Worm (Caenorhabditis elegans): Measurements from ENCODE around the gene K03A1.4.

Gene K03A1.4

DNA sequence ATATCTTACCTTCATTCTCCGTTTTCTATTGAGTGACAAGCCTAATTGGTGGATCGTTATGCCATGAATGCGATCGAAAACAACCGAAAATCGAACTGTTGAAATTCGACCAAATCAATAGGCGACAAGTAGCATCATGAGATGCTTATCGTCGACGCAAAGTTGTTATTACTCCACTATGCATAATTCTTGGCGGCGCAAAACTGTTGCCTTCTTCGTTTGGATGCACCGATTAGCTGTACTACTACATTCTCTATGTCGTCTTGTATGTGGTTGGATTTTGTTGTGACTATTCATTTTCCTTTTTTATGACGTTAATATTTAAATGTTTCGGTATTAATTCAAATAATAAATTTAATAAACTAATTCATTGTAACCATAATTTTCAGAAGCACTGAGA is 26.6 kb downstream of the K03A1.4 start, which contains the start of gene F46H5.11:
TSS of gene F46H5.11 (minus strand) at position 101 of the 400 bp plus-strand sequence.
- TF ChIP-seq tbx-8 (GFP tag; optimal IDR thresholded peaks at IDR 0.05) (no peak), zip-8 (tag; optimal IDR thresholded peaks at IDR 0.05) (no peak), blmp-1 (tag; optimal IDR thresholded peaks at IDR 0.05) (no peak), sem-2 (GFP tag; optimal IDR thresholded peaks at IDR 0.05) (no peak), ceh-43 (GFP tag; optimal IDR thresholded peaks at IDR 0.05) (no peak), drap-1 (GFP tag; optimal IDR thresholded peaks at IDR 0.05) (no peak), elt-1 (tag; optimal IDR thresholded peaks at IDR 0.05; ENCODE audit: borderline replicate concordance, insufficient read depth) (no peak), nhr-28 (tag; optimal IDR thresholded peaks at IDR 0.05) (no peak), bed-3 (GFP tag; optimal IDR thresholded peaks at IDR 0.05) (no peak), nhr-237 (tag; optimal IDR thresholded peaks at IDR 0.05) (no peak), lsy-2 (tag; optimal IDR thresholded peaks at IDR 0.05) (no peak), ztf-11 (tag; optimal IDR thresholded peaks at IDR 0.05) (no peak), M03D4.4 (tag; optimal IDR thresholded peaks at IDR 0.05) (no peak), cnd-1 (tag; optimal IDR thresholded peaks at IDR 0.05) (no peak)

DNA sequence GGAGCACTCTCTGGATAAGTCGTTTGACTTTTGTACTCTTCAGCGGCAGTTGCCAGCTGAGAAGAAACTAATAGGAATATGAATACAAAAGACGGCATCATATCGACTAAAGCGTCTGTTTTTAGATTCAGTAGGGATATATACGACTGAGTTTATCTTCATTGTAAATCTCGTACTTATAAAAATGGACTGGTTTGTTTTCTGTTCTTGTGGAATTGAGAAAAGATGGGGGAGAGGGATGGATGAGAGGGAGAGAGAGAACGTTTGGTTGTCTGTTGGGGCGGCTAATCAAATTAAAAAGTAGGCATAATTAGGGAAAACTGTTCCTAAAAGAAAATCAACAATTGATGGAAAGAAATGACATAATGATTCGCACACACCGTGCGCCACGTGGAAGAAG is 29.2 kb downstream of the K03A1.4 start, which contains the start of gene grd-7:
TSS of gene grd-7 (minus strand) at position 101 of the 400 bp plus-strand sequence.
- TF ChIP-seq blmp-1 (tag; optimal IDR thresholded peaks at IDR 0.05) (no peak), ceh-43 (GFP tag; optimal IDR thresholded peaks at IDR 0.05) (no peak), zip-8 (tag; optimal IDR thresholded peaks at IDR 0.05) (no peak), ceh-83 (GFP tag; optimal IDR thresholded peaks at IDR 0.05) (no peak), tbx-8 (GFP tag; optimal IDR thresholded peaks at IDR 0.05) (no peak)

DNA sequence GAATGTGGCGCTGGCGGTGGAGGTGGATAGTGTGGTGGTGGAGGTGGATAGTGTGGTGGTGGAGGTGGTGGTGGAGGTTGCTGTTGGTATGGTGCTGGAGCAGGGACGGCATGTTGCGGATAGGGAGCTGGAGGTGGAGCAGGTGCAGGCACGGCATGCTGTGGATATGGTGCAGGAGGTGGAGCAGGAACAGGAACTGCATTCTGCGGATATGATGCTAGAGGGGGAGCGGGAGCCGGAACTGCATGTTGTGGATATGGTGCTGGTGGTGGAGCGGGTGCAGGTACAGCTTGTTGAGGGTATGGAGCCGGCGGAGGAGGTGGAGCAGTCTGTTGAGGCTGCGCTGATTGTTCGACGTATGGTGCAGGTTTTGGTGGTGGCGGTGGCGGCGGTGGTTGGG is 29.6 kb downstream of the K03A1.4 start:
- no peak for TF ChIP-seq nhr-2 (tag; optimal IDR thresholded peaks at IDR 0.05)
- peak; percentile 20 for TF ChIP-seq drap-1 (GFP tag; optimal IDR thresholded peaks at IDR 0.05)
- TF ChIP-seq mls-2 (tag; optimal IDR thresholded peaks at IDR 0.05) = peak; percentile 11

DNA sequence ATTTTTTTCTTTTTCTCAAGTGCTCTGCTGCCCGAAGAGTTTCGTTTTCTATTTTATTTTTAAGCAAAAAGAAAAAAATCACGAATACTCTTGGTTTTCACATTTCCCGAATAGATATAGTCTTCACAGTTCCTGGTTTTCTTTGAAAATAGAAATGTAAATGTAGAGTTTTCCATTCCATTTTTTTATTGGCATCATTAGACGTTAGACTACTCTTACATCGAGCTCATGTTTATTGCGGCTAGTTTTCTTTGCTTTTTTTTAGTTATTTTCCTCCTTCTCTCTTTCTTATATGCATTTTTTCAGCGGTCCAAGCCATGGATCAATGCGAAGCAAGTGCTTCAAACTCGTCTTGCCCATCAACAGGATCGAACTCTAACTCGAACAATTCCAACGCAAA is 33.2 kb downstream of the K03A1.4 start, which contains the start of gene F46H5.2:
TSS of gene F46H5.2 (plus strand) at position 301 of the 400 bp plus-strand sequence.
- no peak for TF ChIP-seq drap-1 (GFP tag; optimal IDR thresholded peaks at IDR 0.05)

DNA sequence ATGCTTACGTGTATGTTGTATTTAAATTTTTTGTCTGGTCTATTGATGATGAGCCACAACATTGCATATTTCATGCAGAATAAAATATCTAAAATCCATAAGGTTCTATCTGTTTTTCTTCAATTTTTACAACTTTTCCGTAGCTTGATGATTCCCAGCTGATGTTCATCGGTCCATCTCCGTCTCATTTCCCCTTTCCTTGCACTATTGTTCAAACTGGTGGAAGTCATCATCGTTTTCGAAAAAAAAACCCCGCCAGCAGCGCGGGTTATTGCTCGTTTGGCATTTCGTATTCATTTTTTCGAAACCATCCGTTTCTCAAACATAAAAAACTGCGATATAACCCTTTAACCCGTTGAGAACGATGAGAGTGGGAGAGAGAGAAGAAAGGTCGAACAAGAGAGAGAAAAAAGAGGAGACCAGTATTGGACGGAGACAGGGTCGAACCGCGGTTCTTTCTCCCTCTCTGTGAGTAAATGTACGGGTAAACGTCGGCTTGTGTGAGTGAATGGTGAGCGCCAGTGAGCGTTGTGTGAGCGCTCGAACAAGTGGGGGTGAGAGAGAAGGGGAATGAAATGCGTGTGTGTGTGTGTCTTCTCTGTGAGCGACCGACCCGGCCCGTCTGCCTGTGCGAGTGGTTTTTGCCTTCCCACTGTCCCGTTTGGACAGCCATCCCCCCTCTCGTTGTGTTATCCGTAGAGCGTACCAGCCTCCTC is 33.8 kb downstream of the K03A1.4 start:
- no peak for TF ChIP-seq elt-3 (tag; optimal IDR thresholded peaks at IDR 0.05)
- peak; percentile 61 for TF ChIP-seq M03D4.4 (tag; optimal IDR thresholded peaks at IDR 0.05)
- TF ChIP-seq ceh-43 (GFP tag; optimal IDR thresholded peaks at IDR 0.05) = peak; percentile 3
- TF ChIP-seq unc-120 (tag; optimal IDR thresholded peaks at IDR 0.05; ENCODE audit: poor library complexity, severe bottlenecking) = peak; percentile 81
- no peak for TF ChIP-seq flh-1 (GFP tag; optimal IDR thresholded peaks at IDR 0.05)
- no peak for TF ChIP-seq nhr-12 (tag; optimal IDR thresholded peaks at IDR 0.05)
- TF ChIP-seq zip-8 (tag; optimal IDR thresholded peaks at IDR 0.05) = no peak
- TF ChIP-seq elt-1 (tag; optimal IDR thresholded peaks at IDR 0.05; ENCODE audit: borderline replicate concordance, insufficient read depth) = peak; percentile 31
- peak; percentile 65 for TF ChIP-seq hlh-1 (tag; optimal IDR thresholded peaks at IDR 0.05)
- peak; percentile 55 for TF ChIP-seq nhr-2 (tag; optimal IDR thresholded peaks at IDR 0.05)
- peak; percentile 86 for TF ChIP-seq unc-39 (tag; optimal IDR thresholded peaks at IDR 0.05)
- TF ChIP-seq ceh-39 (tag; optimal IDR thresholded peaks at IDR 0.05) = peak; percentile 3
- peak; percentile 78 for TF ChIP-seq unc-62 (GFP tag; optimal IDR thresholded peaks at IDR 0.05)
- peak; percentile 15 for TF ChIP-seq ceh-83 (GFP tag; optimal IDR thresholded peaks at IDR 0.05)
- peak; percentile 77 for TF ChIP-seq lin-13 (tag; optimal IDR thresholded peaks at IDR 0.05)
- TF ChIP-seq sem-2 (GFP tag; optimal IDR thresholded peaks at IDR 0.05) = no peak
- no peak for TF ChIP-seq nhr-76 (tag; optimal IDR thresholded peaks at IDR 0.05)
- TF ChIP-seq cnd-1 (tag; optimal IDR thresholded peaks at IDR 0.05) = peak; percentile 11
- peak; percentile 74 for TF ChIP-seq mls-2 (tag; optimal IDR thresholded peaks at IDR 0.05)
- TF ChIP-seq nhr-28 (tag; optimal IDR thresholded peaks at IDR 0.05) = no peak
- peak; percentile 67 for TF ChIP-seq drap-1 (GFP tag; optimal IDR thresholded peaks at IDR 0.05)
- peak; percentile 69 for TF ChIP-seq pha-4 (tag; optimal IDR thresholded peaks at IDR 0.05)
- peak; percentile 54 for TF ChIP-seq lin-32 (GFP tag; optimal IDR thresholded peaks at IDR 0.05)
- no peak for TF ChIP-seq mab-5 (tag; optimal IDR thresholded peaks at IDR 0.05)
- no peak for TF ChIP-seq lsy-2 (tag; optimal IDR thresholded peaks at IDR 0.05)
- TF ChIP-seq ces-1 (GFP tag; optimal IDR thresholded peaks at IDR 0.05) = peak; percentile 39
- no peak for TF ChIP-seq snpc-4 (tag; optimal IDR thresholded peaks at IDR 0.05)
- TF ChIP-seq bed-3 (GFP tag; optimal IDR thresholded peaks at IDR 0.05) = no peak
- TF ChIP-seq blmp-1 (tag; optimal IDR thresholded peaks at IDR 0.05) = no peak
- peak; percentile 68 for TF ChIP-seq nhr-237 (tag; optimal IDR thresholded peaks at IDR 0.05)
- peak; percentile 72 for TF ChIP-seq sptf-1 (tag; optimal IDR thresholded peaks at IDR 0.05)
- no peak for TF ChIP-seq tbx-8 (GFP tag; optimal IDR thresholded peaks at IDR 0.05)
- TF ChIP-seq ham-2 (GFP tag; optimal IDR thresholded peaks at IDR 0.05) = peak; percentile 76
- TF ChIP-seq ztf-11 (tag; optimal IDR thresholded peaks at IDR 0.05) = peak; percentile 73
- TF ChIP-seq mep-1 (tag; optimal IDR thresholded peaks at IDR 0.05) = peak; percentile 43
